Fruit fly (Drosophila melanogaster) whole organism: Measurements from ENCODE around the gene Mvb12.

Experiments used
- CG8478 ChIP-seq: fragments of >200 bp; optimal IDR thresholded peaks from 2 replicates; lab custom pipeline; 2018; ENCODE audit warnings: inconsistent platforms
- Dll ChIP-seq: fragments of >200 bp; optimal IDR thresholded peaks from 2 replicates; lab custom pipeline; 2017
- psq ChIP-seq: fragments of >200 bp; optimal IDR thresholded peaks from 2 replicates; lab custom pipeline; 2017
- usp ChIP-seq: fragments of >200 bp; optimal IDR thresholded peaks from 2 replicates; lab custom pipeline; 2017; ENCODE audit warnings: missing biosample characterization, missing genetic modification characterization, mixed read lengths

DNA sequence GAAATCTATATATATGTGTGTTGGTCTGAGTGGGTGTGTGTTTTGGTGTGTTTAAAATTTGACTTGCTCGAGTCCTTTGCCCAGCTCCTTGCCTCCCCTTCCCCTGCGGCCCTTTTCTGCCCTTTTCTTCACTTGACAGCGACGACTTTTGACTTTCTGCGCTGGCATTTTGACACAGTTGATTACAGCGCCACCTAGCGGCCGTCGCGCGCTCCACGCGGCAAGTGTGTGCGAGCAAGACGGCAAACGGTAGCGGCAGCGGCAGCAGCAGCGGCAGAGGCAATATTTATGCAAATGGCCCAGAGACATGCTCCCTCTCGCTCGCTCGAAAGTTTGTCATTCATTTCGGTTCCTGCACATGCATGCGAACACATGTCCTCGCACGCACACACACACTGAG, 49.0 kb downstream of the Mvb12 start:
- no peak for TF ChIP-seq psq
- TF ChIP-seq CG8478 (lab: Kevin White, UChicago), result no peak
- TF ChIP-seq Dll (lab: Kevin White, UChicago), result no peak
- TF ChIP-seq usp (GFP tag; lab: Kevin White, UChicago), result no peak
